Worm (Caenorhabditis elegans): ENCODE results near the gene R107.9.

- TF ChIP-seq nfya-1 (tag; optimal IDR thresholded peaks at IDR 0.05; ENCODE audit: borderline replicate concordance, insufficient read depth) (no peak), gei-17 (GFP tag; optimal IDR thresholded peaks at IDR 0.05) (no peak), unc-62 (GFP tag; optimal IDR thresholded peaks at IDR 0.05) (no peak), attf-5 (GFP tag; optimal IDR thresholded peaks at IDR 0.05) (no peak), F52B5.7 (tag; optimal IDR thresholded peaks at IDR 0.05) (no peak), ztf-25 (GFP tag; IDR thresholded peaks at IDR 0.05) (no peak), F10E7.11 (tag; optimal IDR thresholded peaks at IDR 0.05) (no peak), B0019.2 (GFP tag; conservative IDR thresholded peaks at IDR 0.05) (no peak), T07F8.4 (tag; optimal IDR thresholded peaks at IDR 0.05) (no peak), ccch-3 (GFP tag; optimal IDR thresholded peaks at IDR 0.05) (no peak)
Measured at ce11 chrIII:9002545-9002944, 35.2 kb upstream of the R107.9 start, which contains the start of the genes F59B2.15 and zif-1.
